Worm (Caenorhabditis elegans) whole organism, L3 larva: ENCODE data around the gene ccnk-1.
A peak's percentile ranks its signal among the peaks of the same experiment; 100 is the strongest.

ENCODE experiments used
- R02D3.7 ChIP-seq: fragments of 150-350 bp; optimal IDR thresholded peaks from 2 replicates; lab custom pipeline; 2014; ENCODE audit warnings: missing biosample characterization, missing genetic modification characterization
- ZK546.5 ChIP-seq: sonication (generic microtip); optimal IDR thresholded peaks from 2 replicates; lab custom pipeline; 2017; ENCODE audit warnings: missing biosample characterization, missing genetic modification characterization
- ama-1 ChIP-seq: fragments of 150-350 bp; optimal IDR thresholded peaks from 2 replicates; lab custom pipeline; 2018
- ceh-9 ChIP-seq: sonication (generic microtip); optimal IDR thresholded peaks from 2 replicates; lab custom pipeline; 2018; ENCODE audit warnings: missing biosample characterization, missing genetic modification characterization
- egl-27 ChIP-seq: sonication (generic microtip); optimal IDR thresholded peaks from 4 replicates; lab custom pipeline; 2017; ENCODE audit warnings: missing biosample characterization, missing genetic modification reagents, missing genetic modification characterization
- egl-5 ChIP-seq: fragments of 150-350 bp; optimal IDR thresholded peaks from 2 replicates; lab custom pipeline; 2017; ENCODE audit warnings: missing biosample characterization, missing genetic modification reagents, missing genetic modification characterization, inconsistent platforms
- elt-1 ChIP-seq: fragments of 150-350 bp; optimal IDR thresholded peaks from 2 replicates; lab custom pipeline; 2014; ENCODE audit warnings: missing biosample characterization, missing genetic modification characterization
- elt-2 ChIP-seq: sonication (generic microtip); optimal IDR thresholded peaks from 2 replicates; lab custom pipeline; 2016; ENCODE audit warnings: missing genetic modification reagents, mild to moderate bottlenecking, missing genetic modification characterization, missing compliant biosample characterization
- elt-3 ChIP-seq, 3 experiments: fragments of 150-350 bp in 1 of 3; sonication (generic microtip) in 2 of 3; optimal IDR thresholded peaks; 2 replicates in 2 of 3; 4 replicates in 1 of 3; lab custom pipeline; 2014 to 2017; ENCODE audit warnings: missing biosample characterization in 3 of 3, missing genetic modification characterization in 3 of 3
- eor-1 ChIP-seq, 2 experiments: fragments of 150-350 bp; optimal IDR thresholded peaks; 2 replicates each; lab custom pipeline; 2014 to 2018; ENCODE audit warnings: missing biosample characterization in 2 of 2, missing genetic modification characterization in 2 of 2
- fkh-10 ChIP-seq: sonication (generic microtip); optimal IDR thresholded peaks from 2 replicates; lab custom pipeline; 2017; ENCODE audit warnings: missing biosample characterization, missing genetic modification reagents, missing genetic modification characterization
- fkh-2 ChIP-seq: fragments of 150-350 bp; optimal IDR thresholded peaks from 2 replicates; lab custom pipeline; 2014; ENCODE audit warnings: missing biosample characterization, missing genetic modification reagents, missing genetic modification characterization
- fos-1 ChIP-seq: fragments of 150-350 bp; optimal IDR thresholded peaks from 2 replicates; lab custom pipeline; 2014; ENCODE audit warnings: missing biosample characterization, missing genetic modification characterization
- hmg-11 ChIP-seq: sonication (generic microtip); optimal IDR thresholded peaks from 2 replicates; lab custom pipeline; 2016; ENCODE audit warnings: missing genetic modification characterization, missing compliant biosample characterization
- jun-1 ChIP-seq: fragments of 150-350 bp; optimal IDR thresholded peaks from 2 replicates; lab custom pipeline; 2014; ENCODE audit warnings: missing biosample characterization, missing genetic modification reagents, missing genetic modification characterization
- lin-15B ChIP-seq: fragments of 150-350 bp; optimal IDR thresholded peaks from 2 replicates; lab custom pipeline; 2014; ENCODE audit warnings: missing biosample characterization, missing genetic modification characterization
- lin-39 ChIP-seq: fragments of 150-350 bp; optimal IDR thresholded peaks from 2 replicates; lab custom pipeline; 2018; ENCODE audit warnings: missing biosample characterization, missing genetic modification reagents, missing genetic modification characterization
- nfya-1 ChIP-seq: sonication (generic microtip); optimal IDR thresholded peaks from 2 replicates; lab custom pipeline; 2017; ENCODE audit warnings: missing genetic modification characterization, mild to moderate bottlenecking, missing compliant biosample characterization, antibody characterized with exemption, moderate library complexity; ENCODE audit not compliant: insufficient read depth
- nhr-11 ChIP-seq: fragments of 150-350 bp; optimal IDR thresholded peaks from 2 replicates; lab custom pipeline; 2014; ENCODE audit warnings: missing biosample characterization, missing genetic modification characterization
- nhr-12 ChIP-seq: fragments of 150-350 bp; optimal IDR thresholded peaks from 2 replicates; lab custom pipeline; 2014; ENCODE audit warnings: missing biosample characterization, missing genetic modification characterization
- nhr-237 ChIP-seq: fragments of 150-350 bp; optimal IDR thresholded peaks from 2 replicates; lab custom pipeline; 2014; ENCODE audit warnings: missing biosample characterization, missing genetic modification characterization
- nhr-25 ChIP-seq: sonication (generic microtip); optimal IDR thresholded peaks from 2 replicates; lab custom pipeline; 2017; ENCODE audit warnings: missing biosample characterization, missing genetic modification characterization
- nhr-28 ChIP-seq: fragments of 150-350 bp; optimal IDR thresholded peaks from 2 replicates; lab custom pipeline; 2014; ENCODE audit warnings: missing biosample characterization, missing genetic modification characterization
- nhr-67 ChIP-seq: fragments of 150-350 bp; optimal IDR thresholded peaks from 2 replicates; lab custom pipeline; 2014; ENCODE audit warnings: missing biosample characterization, missing genetic modification characterization
- nhr-77 ChIP-seq: fragments of 150-350 bp; optimal IDR thresholded peaks from 2 replicates; lab custom pipeline; 2014; ENCODE audit warnings: missing biosample characterization, missing genetic modification characterization
- pqm-1 ChIP-seq: fragments of 150-350 bp; optimal IDR thresholded peaks from 2 replicates; lab custom pipeline; 2017; ENCODE audit warnings: missing biosample characterization, missing genetic modification characterization, inconsistent platforms
- sea-2 ChIP-seq: fragments of 150-350 bp; sonication (generic microtip); optimal IDR thresholded peaks from 4 replicates; lab custom pipeline; 2014; ENCODE audit warnings: missing biosample characterization, missing genetic modification reagents, missing genetic modification characterization
- snpc-4 ChIP-seq: fragments of 150-350 bp; optimal IDR thresholded peaks from 2 replicates; lab custom pipeline; 2014; ENCODE audit warnings: missing biosample characterization, missing genetic modification characterization
- tbx-2 ChIP-seq: sonication (generic microtip); optimal IDR thresholded peaks from 2 replicates; lab custom pipeline; 2016; ENCODE audit warnings: mild to moderate bottlenecking, missing genetic modification characterization, missing compliant biosample characterization
- unc-39 ChIP-seq: sonication (generic microtip); optimal IDR thresholded peaks from 4 replicates; lab custom pipeline; 2017; ENCODE audit warnings: missing biosample characterization, missing genetic modification characterization
- unc-62 ChIP-seq: fragments of 150-350 bp; sonication (generic microtip); optimal IDR thresholded peaks from 4 replicates; lab custom pipeline; 2014; ENCODE audit warnings: missing biosample characterization, missing genetic modification reagents, missing genetic modification characterization
- zag-1 ChIP-seq: fragments of 150-350 bp; optimal IDR thresholded peaks from 2 replicates; lab custom pipeline; 2014; ENCODE audit warnings: missing biosample characterization, missing genetic modification characterization
- ztf-11 ChIP-seq: fragments of 150-350 bp; optimal IDR thresholded peaks from 2 replicates; lab custom pipeline; 2014; ENCODE audit warnings: missing biosample characterization, missing genetic modification characterization

ccnk-1 gene

DNA sequence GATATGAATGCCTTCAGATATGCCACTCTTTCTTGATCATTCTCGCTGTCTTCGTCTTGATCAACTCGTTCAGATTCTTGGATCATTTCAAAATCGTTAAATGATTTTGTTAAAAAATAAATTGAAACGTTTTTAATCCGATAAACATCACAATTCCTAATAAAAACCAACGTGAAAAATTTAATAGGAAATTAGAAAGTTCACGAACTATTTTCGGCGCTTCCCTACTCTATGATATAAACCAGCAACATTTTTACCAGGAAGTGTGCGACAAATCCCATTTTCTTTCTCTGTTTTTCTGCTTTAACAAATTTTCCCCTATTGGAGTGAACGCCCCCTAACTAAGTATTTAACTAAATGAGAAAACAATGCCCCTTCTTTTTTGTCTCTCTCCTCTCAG lies 27.0 kb upstream of the ccnk-1 start, which contains the start of gene Y40H4A.2:
TSS of gene Y40H4A.2 (minus strand) at position 101 of the 400 bp plus-strand sequence.
- TF ChIP-seq jun-1 (tag; lab: Kevin White, UChicago): no peak

- TF ChIP-seq snpc-4: no peak
- TF ChIP-seq sea-2 (GFP tag; lab: Kevin White, UChicago): no peak
- TF ChIP-seq egl-5 (tag; lab: Kevin White, UChicago): no peak
- TF ChIP-seq fkh-2 (tag; lab: Kevin White, UChicago): no peak
- TF ChIP-seq eor-1 (tag; optimal IDR thresholded peaks at IDR 0.05; lab: Kevin White, UChicago): no peak
- TF ChIP-seq nhr-77 (tag; lab: Kevin White, UChicago): no peak
- no peak for TF ChIP-seq nhr-25 (tag; lab: Kevin White, UChicago)
- no peak for TF ChIP-seq nhr-67 (tag; lab: Kevin White, UChicago)
- no peak for TF ChIP-seq nhr-11 (tag; lab: Kevin White, UChicago)
- TF ChIP-seq zag-1 (tag; lab: Kevin White, UChicago): no peak
- no peak for TF ChIP-seq elt-2 (tag; lab: Kevin White, UChicago)
- no peak for TF ChIP-seq ama-1
- TF ChIP-seq nhr-237 (tag; lab: Kevin White, UChicago): no peak
- no peak for TF ChIP-seq egl-27 (tag; lab: Kevin White, UChicago)
- no peak for TF ChIP-seq ztf-11
Measured at ce11 chrV:14594103-14594502, 18.2 kb upstream of the ccnk-1 start.

DNA sequence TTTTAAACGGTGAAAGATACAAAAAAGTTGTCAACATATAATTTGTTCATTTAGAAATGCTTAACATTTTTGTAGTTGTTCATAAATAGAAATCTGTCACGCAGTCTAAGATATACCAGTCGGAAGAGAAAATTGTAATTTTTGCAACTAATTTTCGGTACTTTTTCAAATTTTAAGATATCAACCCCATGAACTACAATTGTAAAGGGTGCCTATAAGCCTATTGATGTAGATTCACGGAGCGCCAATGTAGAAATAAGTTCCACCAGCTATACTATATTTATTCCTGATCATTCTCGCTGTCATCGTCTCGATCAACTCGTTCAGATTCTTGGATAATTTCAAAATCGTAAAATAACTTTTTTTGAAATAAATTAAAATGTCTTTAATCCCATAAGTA lies 17.4 kb upstream of the ccnk-1 start:
- TF ChIP-seq ceh-9 (tag; lab: Kevin White, UChicago) (no peak), elt-2 (tag; lab: Kevin White, UChicago) (peak; percentile 3)

ce11 chrV:14595984-14596383 lies 16.4 kb upstream of the ccnk-1 start:
- no peak for TF ChIP-seq ceh-9 (tag; lab: Kevin White, UChicago)
- no peak for TF ChIP-seq unc-39 (tag; lab: Kevin White, UChicago)
- no peak for TF ChIP-seq elt-1 (tag; lab: Kevin White, UChicago)
- TF ChIP-seq nhr-237 (tag; lab: Kevin White, UChicago): no peak
- TF ChIP-seq fos-1 (tag; lab: Kevin White, UChicago): no peak
- peak; percentile 72 for TF ChIP-seq elt-2 (tag; lab: Kevin White, UChicago)

DNA sequence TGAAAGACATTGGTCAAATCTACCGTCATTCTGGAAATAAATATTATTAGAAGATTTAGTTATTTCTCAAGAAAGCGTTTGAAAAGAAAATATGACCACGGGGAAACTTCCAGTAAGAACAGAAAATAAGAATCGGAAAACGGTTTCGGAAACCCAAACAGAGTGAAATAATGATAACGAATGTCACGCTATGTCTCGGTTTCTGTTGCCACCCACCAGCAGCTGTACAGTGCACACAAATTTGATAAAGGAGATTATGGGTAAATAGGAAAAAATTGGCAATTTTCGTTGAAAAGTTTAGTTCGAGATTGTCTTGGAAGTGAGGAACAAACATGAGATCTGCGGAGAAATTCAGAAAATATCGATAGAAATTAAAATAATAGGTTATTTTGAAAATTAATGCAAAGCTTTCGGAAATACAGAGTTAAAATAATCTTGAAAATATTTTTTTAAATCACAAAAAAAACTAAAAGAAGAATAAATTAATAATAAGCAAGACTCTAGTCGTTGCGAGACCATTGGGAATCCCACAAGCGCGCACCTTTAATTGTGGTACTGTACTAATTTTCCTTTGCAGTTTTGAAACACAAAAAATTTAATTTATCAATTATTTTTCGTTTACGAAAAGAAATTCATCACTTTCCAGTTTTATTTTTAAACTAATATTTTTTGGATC lies 15.2 kb upstream of the ccnk-1 start, which contains the start of gene pes-9:
TSS of gene pes-9 (minus strand) at position 30 of the 676 bp plus-strand sequence.
- TF ChIP-seq nhr-67 (tag; lab: Kevin White, UChicago) (no peak), eor-1 (tag; optimal IDR thresholded peaks at IDR 0.05; lab: Kevin White, UChicago) (no peak), nhr-11 (tag; lab: Kevin White, UChicago) (no peak), elt-2 (tag; lab: Kevin White, UChicago) (peak; percentile 68), pqm-1 (peak; percentile 24), lin-15B (no peak), ama-1 (no peak), ztf-11 (no peak), elt-3 (tag; optimal IDR thresholded peaks at IDR 0.05; lab: Kevin White, UChicago) (no peak), nhr-77 (tag; lab: Kevin White, UChicago) (no peak), fos-1 (tag; lab: Kevin White, UChicago) (no peak)

ce11 chrV:14597681-14598184 lies 14.6 kb upstream of the ccnk-1 start, which contains the start of gene R11H6.2:
TSS of gene R11H6.2 (plus strand) at chrV:14598006.
- TF ChIP-seq ceh-9 (tag; lab: Kevin White, UChicago) (no peak), nhr-25 (tag; lab: Kevin White, UChicago) (peak; percentile 37), unc-62 (GFP tag; lab: Kevin White, UChicago) (no peak), nhr-12 (no peak), elt-2 (tag; lab: Kevin White, UChicago) (peak; percentile 16), snpc-4 (peak; percentile 51), elt-1 (tag; lab: Kevin White, UChicago) (no peak), pqm-1 (peak; percentile 16), R02D3.7 (tag; lab: Kevin White, UChicago) (no peak), nhr-28 (tag; lab: Kevin White, UChicago) (no peak), egl-5 (tag; lab: Kevin White, UChicago) (peak; percentile 5), jun-1 (tag; lab: Kevin White, UChicago) (no peak), fkh-10 (GFP tag; lab: Kevin White, UChicago) (no peak), nhr-77 (tag; lab: Kevin White, UChicago) (no peak), tbx-2 (tag; lab: Kevin White, UChicago) (no peak), ZK546.5 (tag; lab: Kevin White, UChicago) (no peak), hmg-11 (peak; percentile 44), egl-27 (tag; lab: Kevin White, UChicago) (no peak), lin-39 (tag; lab: Kevin White, UChicago) (peak; percentile 31), ztf-11 (no peak), zag-1 (tag; lab: Kevin White, UChicago) (no peak), unc-39 (tag; lab: Kevin White, UChicago) (no peak), lin-15B (peak; percentile 65), nfya-1 (peak; percentile 44), nhr-237 (tag; lab: Kevin White, UChicago) (no peak)
- TF ChIP-seq, all 47 proteins: peak for 9
